Fruit fly (Drosophila melanogaster) S2 (cell line): ENCODE data around the gene Ass.

Experiments used
- CG8478 ChIP-seq: fragments of >200 bp; optimal IDR thresholded peaks from 2 replicates; lab custom pipeline; 2018
- CTCF ChIP-seq, 2 experiments: fragments of >200 bp; optimal IDR thresholded peaks; 2 replicates each; lab custom pipeline; 2018

Ass gene

dm6 chr3R:6665117-6665654 is 21.0 kb upstream of the Ass start:
- no peak for TF ChIP-seq CG8478
- TF ChIP-seq CTCF (optimal IDR thresholded peaks at IDR 0.05; lab: Kevin White, UChicago), result no peak

dm6 chr3R:6664371-6665116 is 20.3 kb upstream of the Ass start:
- TF ChIP-seq CTCF (optimal IDR thresholded peaks at IDR 0.05; lab: Kevin White, UChicago) (no peak), CG8478 (no peak)

- TF ChIP-seq CG8478, result no peak
- TF ChIP-seq CTCF (optimal IDR thresholded peaks at IDR 0.05; lab: Kevin White, UChicago), result no peak
Observed at dm6 chr3R:6663289-6663666, 19.0 kb upstream of the Ass start.

dm6 chr3R:6662613-6663288 is 18.5 kb upstream of the Ass start:
- TF ChIP-seq CTCF (optimal IDR thresholded peaks at IDR 0.05; lab: Kevin White, UChicago) (no peak), CG8478 (no peak)

dm6 chr3R:6659941-6660340 is 15.7 kb upstream of the Ass start, which contains the start of gene agt:
Gene agt (minus strand): TSS chr3R:6660100.
- TF ChIP-seq CTCF (optimal IDR thresholded peaks at IDR 0.05; lab: Kevin White, UChicago), result peak; percentile 70 to 74
- no peak for TF ChIP-seq CG8478

- TF ChIP-seq CG8478, result no peak
- TF ChIP-seq CTCF (optimal IDR thresholded peaks at IDR 0.05; lab: Kevin White, UChicago), result peak; percentile 6 to 56
Observed at dm6 chr3R:6657278-6658246, 13.3 kb upstream of the Ass start, which contains the start of the genes CG1307 and twr. Gene CG1307 (minus strand): TSS chr3R:6657442. Gene twr (plus strand): TSS chr3R:6657882.

dm6 chr3R:6646740-6647139 is 2.5 kb upstream of the Ass start, which contains the start of gene Taf1:
Gene Taf1 (plus strand): TSS chr3R:6646889.
- TF ChIP-seq CG8478 (no peak), CTCF (optimal IDR thresholded peaks at IDR 0.05; lab: Kevin White, UChicago) (peak; percentile 57 to 69)

- TF ChIP-seq CG8478 (no peak), CTCF (optimal IDR thresholded peaks at IDR 0.05; lab: Kevin White, UChicago) (no peak)
Observed at dm6 chr3R:6640932-6641331, 3.3 kb downstream of the Ass start, which contains the start of gene CG31286. Gene CG31286 (plus strand): TSS chr3R:6641232.

dm6 chr3R:6629851-6630250 is 14.4 kb downstream of the Ass start, which contains the start of gene sunz:
Gene sunz (plus strand): TSS chr3R:6630151.
- TF ChIP-seq CG8478 (no peak), CTCF (optimal IDR thresholded peaks at IDR 0.05; lab: Kevin White, UChicago) (no peak)

- no peak for TF ChIP-seq CG8478
Observed at dm6 chr3R:6629221-6629620, 15.0 kb downstream of the Ass start, which contains the start of gene CG15177. Gene CG15177 (minus strand): TSS chr3R:6629321.

- TF ChIP-seq CG8478, result no peak
- TF ChIP-seq CTCF (optimal IDR thresholded peaks at IDR 0.05; lab: Kevin White, UChicago), result no peak
Observed at dm6 chr3R:6627800-6628199, 16.4 kb downstream of the Ass start, which contains the start of gene sowi. Gene sowi (minus strand): TSS chr3R:6627900.

dm6 chr3R:6608814-6609213 is 35.4 kb downstream of the Ass start, which contains the start of gene glob2:
Gene glob2 (minus strand): TSS chr3R:6608914.
- TF ChIP-seq CTCF (optimal IDR thresholded peaks at IDR 0.05; lab: Kevin White, UChicago), result no peak
- TF ChIP-seq CG8478, result no peak

- TF ChIP-seq CTCF (optimal IDR thresholded peaks at IDR 0.05; lab: Kevin White, UChicago), result peak; percentile 21 to 73
- no peak for TF ChIP-seq CG8478
Observed at dm6 chr3R:6605142-6605541, 39.1 kb downstream of the Ass start.

- TF ChIP-seq CG8478, result no peak
- no peak for TF ChIP-seq CTCF (optimal IDR thresholded peaks at IDR 0.05; lab: Kevin White, UChicago)
Observed at dm6 chr3R:6600942-6601341, 43.3 kb downstream of the Ass start, which contains the start of gene CG31482. Gene CG31482 (plus strand): TSS chr3R:6601242.
